Fruit fly (Drosophila melanogaster) whole organism, embryonic: Measurements from ENCODE around the gene sowi.

Experiments used
- Atf3 ChIP-seq: fragments of 200-800 bp; sonication (Bioruptor generic); optimal IDR thresholded peaks from 3 replicates; lab custom pipeline; 2016; ENCODE audit warnings: missing biosample characterization, missing genetic modification characterization
- Bgb ChIP-seq: fragments of 200-800 bp; sonication (Bioruptor generic); IDR thresholded peaks from 2 replicates; pipeline ENCODE4 v1.3.6; 2022; ENCODE audit warnings: missing biosample characterization, missing genetic modification characterization; ENCODE audit not compliant: partially characterized antibody
- CG10267 ChIP-seq: fragments of 200-800 bp; sonication (Bioruptor generic); optimal IDR thresholded peaks from 2 replicates; lab custom pipeline; 2018; ENCODE audit warnings: missing biosample characterization, mild to moderate bottlenecking, missing genetic modification characterization, moderate library complexity
- CG11398 ChIP-seq: fragments of 200-800 bp; sonication (Bioruptor generic); optimal IDR thresholded peaks from 2 replicates; lab custom pipeline; 2016; ENCODE audit warnings: missing biosample characterization, missing genetic modification characterization
- CG12299 ChIP-seq: fragments of 200-800 bp; sonication (Bioruptor generic); optimal IDR thresholded peaks from 2 replicates; lab custom pipeline; 2018; ENCODE audit warnings: missing biosample characterization, mild to moderate bottlenecking, missing genetic modification characterization
- CG14014 ChIP-seq: fragments of 200-800 bp; sonication (Bioruptor generic); IDR thresholded peaks from 2 replicates; pipeline ENCODE4 v1.3.6; 2022; ENCODE audit warnings: missing biosample characterization, missing genetic modification characterization
- CG15514 ChIP-seq: fragments of 200-800 bp; sonication (Bioruptor generic); optimal IDR thresholded peaks from 3 replicates; lab custom pipeline; 2017; ENCODE audit warnings: missing biosample characterization, missing genetic modification characterization, mild to moderate bottlenecking, moderate library complexity, missing genetic modification reagents
- CG2889 ChIP-seq: fragments of 200-800 bp; sonication (Bioruptor generic); IDR thresholded peaks from 3 replicates; pipeline ENCODE4 v1.3.6; 2022; ENCODE audit warnings: missing biosample characterization, missing genetic modification characterization
- CG33557 ChIP-seq: fragments of 200-800 bp; sonication (Bioruptor generic); optimal IDR thresholded peaks from 2 replicates; lab custom pipeline; 2019; ENCODE audit warnings: missing biosample characterization, mild to moderate bottlenecking, missing genetic modification characterization, moderate library complexity
- CG3726 ChIP-seq: fragments of 200-800 bp; sonication (Bioruptor generic); IDR thresholded peaks from 3 replicates; pipeline ENCODE4, ENCODE4 v1.3.6; 2022; ENCODE audit warnings: missing biosample characterization, missing genetic modification characterization
- CG3838 ChIP-seq: fragments of 200-800 bp; sonication (Bioruptor generic); optimal IDR thresholded peaks from 3 replicates; lab custom pipeline; 2016; ENCODE audit warnings: missing biosample characterization, missing genetic modification characterization
- CG6272 ChIP-seq: fragments of 200-800 bp; sonication (Bioruptor generic); IDR thresholded peaks from 2 replicates; pipeline ENCODE4 v1.3.6; 2022; ENCODE audit warnings: missing biosample characterization, missing genetic modification characterization
- CG6854 ChIP-seq: fragments of 200-800 bp; sonication (Bioruptor generic); optimal IDR thresholded peaks from 3 replicates; lab custom pipeline; 2017; ENCODE audit warnings: missing biosample characterization, mild to moderate bottlenecking, missing genetic modification characterization
- CG7786 ChIP-seq: fragments of 200-800 bp; sonication (Bioruptor generic); optimal IDR thresholded peaks from 2 replicates; lab custom pipeline; 2016; ENCODE audit warnings: missing biosample characterization, missing genetic modification characterization
- CG8388 ChIP-seq: fragments of 200-800 bp; sonication (Bioruptor generic); optimal IDR thresholded peaks from 2 replicates; lab custom pipeline; 2019; ENCODE audit warnings: missing biosample characterization, mild to moderate bottlenecking, missing genetic modification characterization, moderate library complexity
- CG8924 ChIP-seq: fragments of 200-800 bp; optimal IDR thresholded peaks from 3 replicates; lab custom pipeline; 2019; ENCODE audit warnings: missing biosample characterization, mild to moderate bottlenecking, missing genetic modification characterization, moderate library complexity
- CG9437 ChIP-seq: fragments of 200-800 bp; sonication (Bioruptor generic); optimal IDR thresholded peaks from 2 replicates; lab custom pipeline; 2018; ENCODE audit warnings: missing biosample characterization, mild to moderate bottlenecking, missing genetic modification characterization
- E2f1 ChIP-seq: fragments of 200-800 bp; sonication (Bioruptor generic); IDR thresholded peaks from 2 replicates; pipeline ENCODE4 v1.3.6; 2022; ENCODE audit warnings: missing biosample characterization, missing genetic modification characterization
- Ets97D ChIP-seq: fragments of 200-800 bp; sonication (Bioruptor generic); optimal IDR thresholded peaks from 3 replicates; lab custom pipeline; 2016; ENCODE audit warnings: missing biosample characterization, missing genetic modification characterization
- Fer3 ChIP-seq: fragments of 200-800 bp; sonication (Bioruptor generic); optimal IDR thresholded peaks from 2 replicates; lab custom pipeline; 2018; ENCODE audit warnings: missing biosample characterization, mild to moderate bottlenecking, missing genetic modification characterization, moderate library complexity
- H15 ChIP-seq: fragments of 200-800 bp; sonication (Bioruptor generic); IDR thresholded peaks from 3 replicates; pipeline ENCODE4 v1.3.6; 2022; ENCODE audit warnings: missing biosample characterization, missing genetic modification characterization
- Ptx1 ChIP-seq: fragments of 200-800 bp; sonication (Bioruptor generic); IDR thresholded peaks from 2 replicates; pipeline ENCODE4 v1.3.6; 2022; ENCODE audit warnings: missing biosample characterization, missing genetic modification characterization
- Sox102F ChIP-seq: fragments of 200-800 bp; sonication (Bioruptor generic); optimal IDR thresholded peaks from 2 replicates; lab custom pipeline; 2018; ENCODE audit warnings: missing biosample characterization, mild to moderate bottlenecking, missing genetic modification characterization, moderate library complexity
- abd-A ChIP-seq: fragments of 200-800 bp; sonication (Bioruptor generic); optimal IDR thresholded peaks from 3 replicates; lab custom pipeline; 2019; ENCODE audit warnings: missing biosample characterization, mild to moderate bottlenecking, missing genetic modification characterization, moderate library complexity
- aop ChIP-seq: fragments of 200-800 bp; sonication (Bioruptor generic); IDR thresholded peaks from 2 replicates; pipeline ENCODE4 v1.3.6; 2022; ENCODE audit warnings: missing biosample characterization, missing genetic modification characterization
- bigmax ChIP-seq: fragments of 200-800 bp; sonication (Bioruptor generic); optimal IDR thresholded peaks from 2 replicates; lab custom pipeline; 2018; ENCODE audit warnings: missing biosample characterization, mild to moderate bottlenecking, missing genetic modification characterization
- corto ChIP-seq: fragments of 200-800 bp; sonication (Bioruptor generic); optimal IDR thresholded peaks from 2 replicates; lab custom pipeline; 2016; ENCODE audit warnings: missing biosample characterization, mild to moderate bottlenecking, missing genetic modification characterization, moderate library complexity
- croc ChIP-seq: fragments of 200-800 bp; sonication (Bioruptor generic); conservative IDR thresholded peaks from 3 replicates; pipeline ENCODE4 v1.3.6; 2022; ENCODE audit warnings: missing biosample characterization, missing genetic modification characterization
- dimm ChIP-seq: fragments of 200-800 bp; sonication (Bioruptor generic); IDR thresholded peaks from 2 replicates; pipeline ENCODE4 v1.3.6; 2022; ENCODE audit warnings: missing biosample characterization, missing genetic modification characterization
- dpn ChIP-seq, 2 experiments: fragments of 200-800 bp; sonication (Bioruptor generic); optimal IDR thresholded peaks; 3 replicates each; lab custom pipeline; 2016; ENCODE audit warnings: missing biosample characterization in 2 of 2, missing genetic modification characterization in 2 of 2
- dysf ChIP-seq: fragments of 200-800 bp; sonication (Bioruptor generic); IDR thresholded peaks from 3 replicates; pipeline ENCODE4 v1.3.6; 2022; ENCODE audit warnings: missing biosample characterization, missing genetic modification characterization
- ewg ChIP-seq: fragments of 200-800 bp; sonication (Bioruptor generic); optimal IDR thresholded peaks from 3 replicates; lab custom pipeline; 2017; ENCODE audit warnings: mild to moderate bottlenecking, missing biosample characterization, missing genetic modification reagents, missing genetic modification characterization
- gcm ChIP-seq: fragments of 200-800 bp; sonication (Bioruptor generic); optimal IDR thresholded peaks from 2 replicates; lab custom pipeline; 2019; ENCODE audit warnings: missing biosample characterization, mild to moderate bottlenecking, missing genetic modification characterization, moderate library complexity
- ham ChIP-seq: fragments of 200-800 bp; sonication (Bioruptor generic); IDR thresholded peaks from 2 replicates; pipeline ENCODE4 v1.3.6; 2022; ENCODE audit warnings: missing biosample characterization, missing genetic modification characterization
- kni ChIP-seq: fragments of 200-800 bp; sonication (Bioruptor generic); optimal IDR thresholded peaks from 3 replicates; lab custom pipeline; 2017; ENCODE audit warnings: mild to moderate bottlenecking, missing biosample characterization, missing genetic modification reagents, missing genetic modification characterization
- lilli ChIP-seq: fragments of 200-800 bp; sonication (Bioruptor generic); optimal IDR thresholded peaks from 3 replicates; lab custom pipeline; 2016; ENCODE audit warnings: missing biosample characterization, missing genetic modification characterization
- luna ChIP-seq: fragments of 200-800 bp; sonication (Bioruptor generic); optimal IDR thresholded peaks from 2 replicates; lab custom pipeline; 2016; ENCODE audit warnings: missing biosample characterization, missing genetic modification characterization
- nmo ChIP-seq: fragments of 200-800 bp; sonication (Bioruptor generic); optimal IDR thresholded peaks from 2 replicates; lab custom pipeline; 2018; ENCODE audit warnings: missing biosample characterization, mild to moderate bottlenecking, missing genetic modification characterization, moderate library complexity
- odd ChIP-seq: fragments of 200-800 bp; sonication (Bioruptor generic); optimal IDR thresholded peaks from 2 replicates; lab custom pipeline; 2017; ENCODE audit warnings: missing biosample characterization, mild to moderate bottlenecking, missing genetic modification characterization
- onecut ChIP-seq: fragments of 200-800 bp; sonication (Bioruptor generic); IDR thresholded peaks from 2 replicates; pipeline ENCODE4 v1.3.6; 2022; ENCODE audit warnings: missing biosample characterization, missing genetic modification characterization
- pb ChIP-seq: fragments of 200-800 bp; sonication (Bioruptor generic); optimal IDR thresholded peaks from 3 replicates; lab custom pipeline; 2016; ENCODE audit warnings: missing biosample characterization, missing genetic modification characterization
- pum ChIP-seq: fragments of 200-800 bp; sonication (Bioruptor generic); optimal IDR thresholded peaks from 2 replicates; lab custom pipeline; 2016; ENCODE audit warnings: missing biosample characterization, missing genetic modification characterization
- sd ChIP-seq: fragments of 200-800 bp; sonication (Bioruptor generic); optimal IDR thresholded peaks from 3 replicates; lab custom pipeline; 2018; ENCODE audit warnings: missing biosample characterization, mild to moderate bottlenecking, missing genetic modification characterization, moderate library complexity
- shn ChIP-seq: fragments of 200-800 bp; sonication (Bioruptor generic); optimal IDR thresholded peaks from 3 replicates; lab custom pipeline; 2016; ENCODE audit warnings: missing biosample characterization, missing genetic modification characterization
- sim ChIP-seq: fragments of 200-800 bp; sonication (Bioruptor generic); IDR thresholded peaks from 2 replicates; pipeline ENCODE4 v1.3.6; 2022; ENCODE audit warnings: missing biosample characterization, missing genetic modification characterization
- tgo ChIP-seq: fragments of 200-800 bp; sonication (Bioruptor generic); IDR thresholded peaks from 3 replicates; pipeline ENCODE4 v1.3.6; 2022; ENCODE audit warnings: missing biosample characterization, missing genetic modification characterization
- trem ChIP-seq: fragments of 200-800 bp; optimal IDR thresholded peaks from 3 replicates; lab custom pipeline; 2019; ENCODE audit warnings: missing biosample characterization, mild to moderate bottlenecking, missing genetic modification characterization, moderate library complexity
- twi ChIP-seq: fragments of 200-800 bp; optimal IDR thresholded peaks from 2 replicates; lab custom pipeline; 2019; ENCODE audit warnings: missing biosample characterization, mild to moderate bottlenecking, missing genetic modification characterization, moderate library complexity
- zfh1 ChIP-seq: fragments of 200-800 bp; sonication (Bioruptor generic); IDR thresholded peaks from 3 replicates; pipeline ENCODE4 v1.3.6; 2022; ENCODE audit warnings: missing biosample characterization, missing genetic modification characterization

The sowi gene

DNA sequence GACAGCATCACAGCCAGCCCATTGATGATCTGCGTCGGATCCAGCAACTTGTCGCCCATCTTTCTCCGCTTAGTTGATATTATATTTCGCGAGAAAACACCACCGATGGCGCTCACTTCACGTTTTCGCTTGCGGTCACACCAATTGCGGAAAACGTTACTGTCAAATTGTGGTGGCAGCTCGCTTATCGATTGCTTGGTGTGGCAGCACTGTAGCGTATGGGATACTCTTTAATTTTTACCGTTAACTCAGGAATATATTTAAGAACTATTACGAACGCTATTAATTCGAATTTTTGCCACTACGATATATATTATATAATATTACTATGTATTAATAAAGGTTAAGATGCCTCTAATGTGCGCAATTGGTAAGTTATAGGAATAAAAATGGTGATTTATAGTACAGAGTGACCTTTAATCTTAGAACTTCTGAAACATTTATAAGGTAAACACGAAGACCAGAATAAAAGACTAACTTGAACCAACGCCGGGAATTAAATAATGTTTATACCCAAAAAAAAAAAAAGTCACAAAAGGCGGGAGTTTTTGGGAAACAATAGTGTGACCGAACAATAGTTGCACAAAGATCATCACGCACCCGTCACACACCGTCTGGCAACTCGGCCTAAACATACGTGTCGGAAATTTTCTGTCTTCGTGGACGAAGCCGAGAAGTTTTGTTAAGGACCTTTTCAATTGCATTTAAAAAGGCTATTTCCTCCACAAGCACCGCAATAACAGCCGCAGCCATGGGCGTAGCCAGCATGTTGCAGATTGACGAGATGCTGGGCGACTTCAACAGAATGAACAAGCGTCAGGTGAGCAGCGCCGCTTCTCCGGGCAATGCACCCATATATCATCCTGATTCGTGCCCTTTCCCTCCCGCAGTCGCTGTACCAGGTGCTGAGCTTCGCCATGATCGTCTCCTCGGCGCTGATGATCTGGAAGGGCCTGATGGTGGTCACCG, 29.9 kb upstream of the sowi start, which contains the start of the genes CG1307 and twr (continued):
- TF ChIP-seq Atf3 (GFP tag; lab: Kevin White, UChicago) (no peak), sd (tag; lab: Kevin White, UChicago) (no peak), CG11398 (GFP tag; lab: Kevin White, UChicago) (no peak), CG12299 (no peak), zfh1 (GFP tag; lab: Robert Waterston, UW) (peak; percentile 31; the same call in 1 of the 3 replicates), CG33557 (GFP tag; lab: Kevin White, UChicago) (peak; percentile 41), onecut (peak; percentile 74), odd (GFP tag; lab: Kevin White, UChicago) (no peak), luna (GFP tag; lab: Kevin White, UChicago) (no peak), gcm (GFP tag; lab: Kevin White, UChicago) (no peak), dpn (GFP tag; optimal IDR thresholded peaks at IDR 0.05; lab: Kevin White, UChicago) (peak in 1 of 2 experiments; percentile 17), ewg (GFP tag; lab: Kevin White, UChicago) (no peak), CG2889 (GFP tag; lab: Robert Waterston, UW) (0 out of 3 replicates have a peak, but pooled peaks have one; percentile 32), dysf (GFP tag; lab: Robert Waterston, UW) (peak; percentile 22; the same call in 1 of the 3 replicates), E2f1 (GFP tag; lab: Robert Waterston, UW) (0 out of 2 replicates have a peak, but pooled peaks have one; percentile 15), CG3726 (GFP tag; lab: Robert Waterston, UW) (no peak), CG8924 (tag; lab: Kevin White, UChicago) (peak; percentile 18), kni (GFP tag; lab: Kevin White, UChicago) (no peak), CG14014 (GFP tag; lab: Robert Waterston, UW) (no peak), ham (no peak), trem (peak; percentile 79), lilli (GFP tag; lab: Kevin White, UChicago) (no peak), Ets97D (GFP tag; lab: Kevin White, UChicago) (peak; percentile 78), bigmax (GFP tag; lab: Kevin White, UChicago) (no peak), CG10267 (peak; percentile 55), Bgb (GFP tag; lab: Robert Waterston, UW) (peak; percentile 29), tgo (GFP tag; lab: Robert Waterston, UW) (no peak), CG7786 (GFP tag; lab: Kevin White, UChicago) (no peak), CG9437 (GFP tag; lab: Kevin White, UChicago) (peak; percentile 97), corto (GFP tag; lab: Kevin White, UChicago) (no peak), abd-A (no peak), dimm (GFP tag; lab: Robert Waterston, UW) (no peak), pum (GFP tag; lab: Kevin White, UChicago) (no peak), Fer3 (tag; lab: Kevin White, UChicago) (no peak), pb (no peak), Sox102F (no peak), croc (no peak), sim (GFP tag; lab: Robert Waterston, UW) (no peak), Ptx1 (GFP tag; lab: Robert Waterston, UW) (0 out of 2 replicates have a peak, but pooled peaks have one; percentile 25), CG8388 (GFP tag; lab: Kevin White, UChicago) (no peak), CG3838 (GFP tag; lab: Kevin White, UChicago) (no peak), H15 (GFP tag; lab: Robert Waterston, UW) (no peak), shn (GFP tag; lab: Kevin White, UChicago) (no peak), CG15514 (GFP tag; lab: Kevin White, UChicago) (peak; percentile 65), CG6272 (no peak), nmo (GFP tag; lab: Kevin White, UChicago) (peak; percentile 62), CG6854 (GFP tag; lab: Kevin White, UChicago) (no peak), aop (GFP tag; lab: Robert Waterston, UW) (no peak), twi (tag; lab: Kevin White, UChicago) (no peak)
